Worm (Caenorhabditis elegans) whole organism, L4/young adult: ENCODE results near the gene npr-27.

Source experiments
- W03F9.2 ChIP-seq: fragments of 150-350 bp; optimal IDR thresholded peaks from 2 replicates; lab custom pipeline; 2014; ENCODE audit warnings: missing biosample characterization, missing genetic modification characterization
- dao-5 ChIP-seq: sonication (generic microtip); optimal IDR thresholded peaks from 2 replicates; lab custom pipeline; 2016; ENCODE audit warnings: missing genotype, missing genetic modification characterization, moderate library complexity, missing compliant biosample characterization
- him-1 ChIP-seq: sonication (generic microtip); optimal IDR thresholded peaks from 2 replicates; lab custom pipeline; 2016; ENCODE audit warnings: missing genotype, missing genetic modification reagents, missing genetic modification characterization, missing compliant biosample characterization

DNA sequence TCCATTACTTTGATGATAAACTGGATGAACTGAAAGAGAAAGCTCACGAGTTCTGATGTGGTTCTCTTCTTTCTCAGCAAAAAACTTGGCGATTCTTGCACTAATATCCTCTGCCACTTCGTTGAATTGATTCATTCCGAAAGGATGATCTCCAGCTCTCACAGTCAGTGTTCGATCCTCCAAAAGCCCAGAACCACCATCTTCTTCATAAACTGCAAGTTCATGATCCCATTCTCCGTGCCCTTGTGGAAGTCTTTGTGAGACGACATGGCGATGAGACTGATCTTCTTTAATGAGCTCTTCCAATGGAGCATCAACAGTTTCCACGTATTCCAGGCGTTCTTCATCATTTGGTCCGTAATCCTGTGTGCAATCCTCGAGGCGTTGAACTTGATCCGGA is 19.5 kb downstream of the npr-27 start:
- TF ChIP-seq him-1 (tag; lab: Kevin White, UChicago) (no peak), W03F9.2 (no peak), dao-5 (no peak)
